Fruit fly (Drosophila melanogaster) whole organism, prepupa: ENCODE data around the gene Pif1B.

Experiments used
- Blimp-1 ChIP-seq: fragments of 200-800 bp; sonication (Bioruptor generic); optimal IDR thresholded peaks from 3 replicates; lab custom pipeline; 2017; ENCODE audit warnings: missing biosample characterization, missing genetic modification characterization, mild to moderate bottlenecking, moderate library complexity, missing genetic modification reagents
- CG10669 ChIP-seq: fragments of 200-800 bp; sonication (Bioruptor generic); optimal IDR thresholded peaks from 3 replicates; lab custom pipeline; 2018; ENCODE audit warnings: missing biosample characterization, mild to moderate bottlenecking, missing genetic modification characterization, moderate library complexity
- CG11294 ChIP-seq: fragments of 200-800 bp; sonication (Bioruptor generic); IDR thresholded peaks from 2 replicates; pipeline ENCODE4 v1.3.6; 2022; ENCODE audit warnings: missing biosample characterization, missing genetic modification characterization
- CG11902 ChIP-seq: fragments of 200-800 bp; sonication (Bioruptor generic); optimal IDR thresholded peaks from 3 replicates; lab custom pipeline; 2016; ENCODE audit warnings: missing biosample characterization, missing genetic modification characterization
- CG15336 ChIP-seq: fragments of 200-800 bp; sonication (Bioruptor generic); IDR thresholded peaks from 2 replicates; pipeline ENCODE4 v1.3.6; 2022; ENCODE audit warnings: missing biosample characterization, missing genetic modification characterization
- CG1621 ChIP-seq: fragments of 200-800 bp; sonication (Bioruptor generic); optimal IDR thresholded peaks from 3 replicates; lab custom pipeline; 2018; ENCODE audit warnings: missing biosample characterization, mild to moderate bottlenecking, missing genetic modification characterization
- CG16779 ChIP-seq: fragments of 200-800 bp; sonication (Bioruptor generic); optimal IDR thresholded peaks from 3 replicates; lab custom pipeline; 2017; ENCODE audit warnings: missing biosample characterization, mild to moderate bottlenecking, missing genetic modification characterization
- CG3032 ChIP-seq: fragments of 200-800 bp; optimal IDR thresholded peaks from 2 replicates; lab custom pipeline; 2019; ENCODE audit warnings: missing biosample characterization, mild to moderate bottlenecking, missing genetic modification characterization, moderate library complexity
- CG31627 ChIP-seq: fragments of 200-800 bp; sonication (Bioruptor generic); optimal IDR thresholded peaks from 3 replicates; lab custom pipeline; 2016; ENCODE audit warnings: missing biosample characterization, missing genetic modification characterization
- CG32006 ChIP-seq: fragments of 200-800 bp; sonication (Bioruptor generic); optimal IDR thresholded peaks from 3 replicates; lab custom pipeline; 2017; ENCODE audit warnings: missing biosample characterization, mild to moderate bottlenecking, missing genetic modification characterization
- CG3919 ChIP-seq: fragments of 200-800 bp; sonication (Bioruptor generic); optimal IDR thresholded peaks from 3 replicates; lab custom pipeline; 2016; ENCODE audit warnings: missing biosample characterization, missing genetic modification characterization
- CG4318 ChIP-seq: fragments of 200-800 bp; sonication (Bioruptor generic); optimal IDR thresholded peaks from 3 replicates; lab custom pipeline; 2017; ENCODE audit warnings: missing biosample characterization, mild to moderate bottlenecking, missing genetic modification characterization
- CG6276 ChIP-seq: fragments of 200-800 bp; sonication (Bioruptor generic); optimal IDR thresholded peaks from 2 replicates; lab custom pipeline; 2017; ENCODE audit warnings: missing biosample characterization, mild to moderate bottlenecking, missing genetic modification characterization
- CG6792 ChIP-seq: fragments of 200-800 bp; sonication (Bioruptor generic); optimal IDR thresholded peaks from 3 replicates; lab custom pipeline; 2016; ENCODE audit warnings: missing biosample characterization, missing genetic modification characterization
- CG6808 ChIP-seq: fragments of 200-800 bp; sonication (Bioruptor generic); optimal IDR thresholded peaks from 3 replicates; lab custom pipeline; 2017; ENCODE audit warnings: missing biosample characterization, missing genetic modification characterization, mild to moderate bottlenecking, moderate library complexity, missing genetic modification reagents
- CG6854 ChIP-seq: fragments of 200-800 bp; sonication (Bioruptor generic); optimal IDR thresholded peaks from 2 replicates; lab custom pipeline; 2017; ENCODE audit warnings: missing biosample characterization, mild to moderate bottlenecking, missing genetic modification characterization
- CG7368 ChIP-seq: fragments of 200-800 bp; sonication (Bioruptor generic); optimal IDR thresholded peaks from 3 replicates; lab custom pipeline; 2016; ENCODE audit warnings: missing biosample characterization, missing genetic modification characterization
- CG8119 ChIP-seq: fragments of 200-800 bp; sonication (Bioruptor generic); IDR thresholded peaks from 3 replicates; pipeline ENCODE4 v1.3.6; 2022; ENCODE audit warnings: missing biosample characterization, missing genetic modification characterization
- CG8632 ChIP-seq: fragments of 200-800 bp; sonication (Bioruptor generic); optimal IDR thresholded peaks from 3 replicates; lab custom pipeline; 2016; ENCODE audit warnings: missing biosample characterization, missing genetic modification characterization
- CG9139 ChIP-seq: fragments of 200-800 bp; sonication (Bioruptor generic); optimal IDR thresholded peaks from 3 replicates; lab custom pipeline; 2017; ENCODE audit warnings: missing biosample characterization, mild to moderate bottlenecking, missing genetic modification characterization
- Eip78C ChIP-seq: fragments of 200-800 bp; sonication (Bioruptor generic); peaks from one replicate; lab custom pipeline; 2016; ENCODE audit warnings: missing biosample characterization, missing genetic modification characterization
- Ets21C ChIP-seq: fragments of 200-800 bp; sonication (Bioruptor generic); optimal IDR thresholded peaks from 3 replicates; lab custom pipeline; 2016; ENCODE audit warnings: missing biosample characterization, missing genetic modification characterization
- Ets96B ChIP-seq: fragments of 200-800 bp; optimal IDR thresholded peaks from 2 replicates; lab custom pipeline; 2019; ENCODE audit warnings: missing biosample characterization, mild to moderate bottlenecking, missing genetic modification characterization, moderate library complexity
- Gug ChIP-seq: fragments of 200-800 bp; sonication (Bioruptor generic); IDR thresholded peaks from 2 replicates; pipeline ENCODE4 v1.3.6; 2022; ENCODE audit warnings: missing biosample characterization, missing genetic modification characterization
- Hr38 ChIP-seq: sonication (Bioruptor generic); optimal IDR thresholded peaks from 2 replicates; lab custom pipeline; 2016; ENCODE audit warnings: missing biosample characterization, missing genetic modification characterization
- Hr39 ChIP-seq: fragments of 200-800 bp; sonication (Bioruptor generic); optimal IDR thresholded peaks from 2 replicates; lab custom pipeline; 2016; ENCODE audit warnings: missing biosample characterization, missing genetic modification characterization
- Hr4 ChIP-seq: fragments of 200-800 bp; sonication (Bioruptor generic); optimal IDR thresholded peaks from 3 replicates; lab custom pipeline; 2016; ENCODE audit warnings: missing biosample characterization, missing genetic modification characterization
- Met ChIP-seq: fragments of 200-800 bp; sonication (Bioruptor generic); optimal IDR thresholded peaks from 3 replicates; lab custom pipeline; 2016; ENCODE audit warnings: missing biosample characterization, missing genetic modification characterization
- OdsH ChIP-seq: fragments of 200-800 bp; sonication (Bioruptor generic); optimal IDR thresholded peaks from 3 replicates; lab custom pipeline; 2016; ENCODE audit warnings: missing biosample characterization, missing genetic modification characterization
- Sox102F ChIP-seq: fragments of 200-800 bp; sonication (Bioruptor generic); optimal IDR thresholded peaks from 2 replicates; lab custom pipeline; 2016; ENCODE audit warnings: missing biosample characterization, mild to moderate bottlenecking, missing genetic modification characterization
- Sox14 ChIP-seq: fragments of 200-800 bp; sonication (Bioruptor generic); optimal IDR thresholded peaks from 3 replicates; lab custom pipeline; 2016; ENCODE audit warnings: missing biosample characterization, missing genetic modification characterization
- Sox15 ChIP-seq: fragments of 200-800 bp; sonication (Bioruptor generic); optimal IDR thresholded peaks from 3 replicates; lab custom pipeline; 2016; ENCODE audit warnings: missing biosample characterization, missing genetic modification characterization
- achi ChIP-seq: fragments of 200-800 bp; sonication (Bioruptor generic); optimal IDR thresholded peaks from 3 replicates; lab custom pipeline; 2016; ENCODE audit warnings: missing biosample characterization, missing genetic modification characterization
- acj6 ChIP-seq: fragments of 200-800 bp; sonication (Bioruptor generic); optimal IDR thresholded peaks from 3 replicates; lab custom pipeline; 2016; ENCODE audit warnings: missing biosample characterization, missing genetic modification characterization
- cyc ChIP-seq: fragments of 200-800 bp; sonication (Bioruptor generic); optimal IDR thresholded peaks from 3 replicates; lab custom pipeline; 2016; ENCODE audit warnings: missing biosample characterization, missing genetic modification characterization
- dac ChIP-seq: fragments of 200-800 bp; sonication (Bioruptor generic); optimal IDR thresholded peaks from 2 replicates; lab custom pipeline; 2017; ENCODE audit warnings: missing biosample characterization, mild to moderate bottlenecking, missing genetic modification characterization
- dsx ChIP-seq: fragments of 200-800 bp; optimal IDR thresholded peaks from 3 replicates; lab custom pipeline; 2019; ENCODE audit warnings: missing biosample characterization, mild to moderate bottlenecking, missing genetic modification characterization, moderate library complexity; ENCODE audit not compliant: poor library complexity, severe bottlenecking
- eg ChIP-seq: fragments of 200-800 bp; sonication (Bioruptor generic); IDR thresholded peaks from 3 replicates; pipeline ENCODE4 v1.3.6; 2022; ENCODE audit warnings: missing biosample characterization, missing genetic modification characterization
- esn ChIP-seq: fragments of 200-800 bp; sonication (Bioruptor generic); optimal IDR thresholded peaks from 2 replicates; lab custom pipeline; 2016; ENCODE audit warnings: missing biosample characterization, mild to moderate bottlenecking, missing genetic modification characterization, moderate library complexity
- fd59A ChIP-seq: fragments of 200-800 bp; sonication (Bioruptor generic); optimal IDR thresholded peaks from 2 replicates; lab custom pipeline; 2017; ENCODE audit warnings: missing biosample characterization, mild to moderate bottlenecking, missing genetic modification characterization, missing genetic modification reagents
- fd85E ChIP-seq: fragments of 200-800 bp; sonication (Bioruptor generic); optimal IDR thresholded peaks from 3 replicates; lab custom pipeline; 2016; ENCODE audit warnings: missing biosample characterization, missing genetic modification characterization
- fkh ChIP-seq: fragments of 200-800 bp; sonication (Bioruptor generic); optimal IDR thresholded peaks from 3 replicates; lab custom pipeline; 2017; ENCODE audit warnings: missing biosample characterization, mild to moderate bottlenecking, missing genetic modification characterization, moderate library complexity
- net ChIP-seq: fragments of 200-800 bp; sonication (Bioruptor generic); optimal IDR thresholded peaks from 3 replicates; lab custom pipeline; 2016; ENCODE audit warnings: missing biosample characterization, missing genetic modification characterization
- pdm3 ChIP-seq: fragments of 200-800 bp; sonication (Bioruptor generic); optimal IDR thresholded peaks from 3 replicates; lab custom pipeline; 2016; ENCODE audit warnings: missing biosample characterization, missing genetic modification characterization
- salr ChIP-seq, 2 experiments: fragments of 200-800 bp; sonication (Bioruptor generic); optimal IDR thresholded peaks; 3 replicates each; lab custom pipeline; 2016 to 2018; ENCODE audit warnings: missing biosample characterization in 2 of 2, missing genetic modification characterization in 2 of 2, mild to moderate bottlenecking in 1 of 2
- spab ChIP-seq: fragments of 200-800 bp; sonication (Bioruptor generic); optimal IDR thresholded peaks from 2 replicates; lab custom pipeline; 2017; ENCODE audit warnings: missing biosample characterization, mild to moderate bottlenecking, missing genetic modification characterization, missing genetic modification reagents
- ss ChIP-seq, 2 experiments: fragments of 200-800 bp; sonication (Bioruptor generic); optimal IDR thresholded peaks; 2 replicates in 1 of 2; 3 replicates in 1 of 2; lab custom pipeline; 2017 to 2018; ENCODE audit warnings: mild to moderate bottlenecking in 2 of 2, missing biosample characterization in 2 of 2, missing genetic modification characterization in 2 of 2, moderate library complexity in 1 of 2
- topi ChIP-seq: fragments of 200-800 bp; sonication (Bioruptor generic); optimal IDR thresholded peaks from 3 replicates; lab custom pipeline; 2016; ENCODE audit warnings: missing biosample characterization, missing genetic modification characterization
- vri ChIP-seq: fragments of 200-800 bp; sonication (Bioruptor generic); optimal IDR thresholded peaks from 3 replicates; lab custom pipeline; 2016; ENCODE audit warnings: missing biosample characterization, mild to moderate bottlenecking, missing genetic modification characterization

Pif1B gene

dm6 chr3R:8747871-8748775, 52.9 kb downstream of the Pif1B start:
- TF ChIP-seq Eip78C (GFP tag; lab: Kevin White, UChicago) (peak; percentile 96), Hr4 (peak; percentile 80), CG6276 (GFP tag; lab: Kevin White, UChicago) (peak; percentile 85), acj6 (peak; percentile 85), CG3032 (tag; lab: Kevin White, UChicago) (peak; percentile 77), CG8119 (GFP tag; lab: Robert Waterston, UW) (peak; percentile 81), CG6792 (GFP tag; lab: Kevin White, UChicago) (peak; percentile 77), CG4318 (GFP tag; lab: Kevin White, UChicago) (peak; percentile 67), OdsH (GFP tag; lab: Kevin White, UChicago) (peak; percentile 86), CG32006 (GFP tag; lab: Kevin White, UChicago) (peak; percentile 89), Sox14 (peak; percentile 75), topi (peak; percentile 87), CG7368 (GFP tag; lab: Kevin White, UChicago) (peak; percentile 69), Hr38 (no peak), CG8632 (GFP tag; lab: Kevin White, UChicago) (peak; percentile 84), salr (GFP tag; optimal IDR thresholded peaks at IDR 0.05; lab: Kevin White, UChicago) (peak; percentile 1 to 80), CG1621 (tag; lab: Kevin White, UChicago) (no peak), dsx (GFP tag; lab: Kevin White, UChicago) (peak; percentile 72), CG6808 (GFP tag; lab: Kevin White, UChicago) (peak; percentile 75), ss (GFP tag; optimal IDR thresholded peaks at IDR 0.05; lab: Kevin White, UChicago) (peak; percentile 49 to 76), pdm3 (GFP tag; lab: Kevin White, UChicago) (peak; percentile 85), CG31627 (GFP tag; lab: Kevin White, UChicago) (peak; percentile 79), fd85E (GFP tag; lab: Kevin White, UChicago) (no peak), fkh (GFP tag; lab: Kevin White, UChicago) (no peak), dac (peak; percentile 73), CG6854 (GFP tag; lab: Kevin White, UChicago) (peak; percentile 33), Hr39 (GFP tag; lab: Kevin White, UChicago) (peak; percentile 74), Ets96B (tag; lab: Kevin White, UChicago) (peak; percentile 64), vri (peak; percentile 70), fd59A (GFP tag; lab: Kevin White, UChicago) (peak; percentile 63), CG11902 (GFP tag; lab: Kevin White, UChicago) (peak; percentile 52), Sox15 (GFP tag; lab: Kevin White, UChicago) (peak; percentile 71), Met (GFP tag; lab: Kevin White, UChicago) (peak; percentile 87), Ets21C (GFP tag; lab: Kevin White, UChicago) (peak; percentile 60), Blimp-1 (GFP tag; lab: Kevin White, UChicago) (peak; percentile 66), net (GFP tag; lab: Kevin White, UChicago) (peak; percentile 89), CG3919 (peak; percentile 75), CG10669 (peak; percentile 57), spab (peak; percentile 17), cyc (peak; percentile 77), eg (GFP tag; lab: Robert Waterston, UW) (peak; percentile 86), achi (peak; percentile 74), CG16779 (tag; lab: Kevin White, UChicago) (peak; percentile 72), Gug (GFP tag; lab: Robert Waterston, UW) (peak; percentile 50), CG11294 (peak; percentile 57; the same call in 1 of the 2 replicates), Sox102F (GFP tag; lab: Kevin White, UChicago) (peak; percentile 86), CG15336 (GFP tag; lab: Robert Waterston, UW) (peak; percentile 88), esn (peak; percentile 90), CG9139 (peak; percentile 35)
